Fruit fly (Drosophila melanogaster): Measurements from ENCODE around the gene CG13026.

The CG13026 gene

DNA sequence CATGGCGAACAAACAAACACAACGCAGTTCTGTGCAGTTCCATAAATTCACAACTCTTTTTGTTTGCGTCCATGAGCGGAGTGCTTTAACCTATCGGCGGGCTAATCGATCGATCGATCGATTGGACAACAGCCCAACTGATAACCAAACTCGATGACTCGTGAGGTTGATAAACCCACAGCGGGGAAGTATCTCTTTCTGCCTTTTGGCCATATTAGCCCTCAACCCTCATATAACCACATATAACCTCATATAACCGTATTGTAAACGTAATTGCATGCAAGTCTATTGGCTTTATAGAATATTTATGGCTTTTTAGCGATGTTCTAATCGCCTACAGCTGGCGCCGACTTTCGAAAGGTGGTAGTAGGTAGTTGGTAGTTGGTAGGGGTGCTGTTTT lies 43.6 kb downstream of the CG13026 start:
- peak; percentile 39 for TF ChIP-seq CG17801 (GFP tag; optimal IDR thresholded peaks at IDR 0.05; ENCODE audit: partially characterized antibody)

DNA sequence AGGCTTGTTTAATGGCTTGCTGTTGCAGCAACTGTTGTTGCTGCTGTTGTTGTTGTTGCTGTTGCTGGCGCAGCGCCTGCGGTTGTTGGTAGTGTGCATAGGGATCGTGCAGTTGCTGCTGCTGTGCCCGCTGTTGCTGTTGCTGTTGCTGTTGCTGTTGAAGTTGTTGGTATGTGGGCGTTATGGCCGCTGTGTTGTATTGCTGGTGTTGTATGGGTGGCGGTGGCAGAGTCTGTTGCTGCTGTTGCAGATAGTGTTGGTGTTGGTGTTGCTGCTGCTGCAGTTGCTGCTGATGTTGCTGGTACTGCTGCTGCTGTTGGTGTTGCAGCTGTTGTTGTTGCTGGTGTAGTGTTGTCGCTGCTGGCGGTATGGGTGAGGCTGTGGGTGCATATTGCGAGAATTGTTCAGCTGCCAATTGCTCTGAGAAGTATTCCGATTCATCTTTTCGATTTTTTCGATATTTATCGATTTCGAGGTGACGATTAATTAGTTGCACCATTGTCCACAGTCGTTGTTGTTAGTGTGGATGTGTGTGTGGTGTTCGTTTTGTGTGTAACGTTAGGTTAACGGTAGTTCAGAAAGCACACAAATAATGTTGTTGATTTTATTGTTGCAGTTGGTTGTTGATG lies 46.4 kb downstream of the CG13026 start:
- no peak for TF ChIP-seq CG17801 (GFP tag; optimal IDR thresholded peaks at IDR 0.05; ENCODE audit: partially characterized antibody)

Measured in ovary, adult (tissue).